Worm (Caenorhabditis elegans) whole organism, midembryonic: Measurements from ENCODE around the gene mup-4.

Experiments used
- T22C8.4 ChIP-seq: fragments of 200-800 bp; sonication (Bioruptor generic); IDR thresholded peaks from 2 replicates; pipeline ENCODE4 v1.3.6; 2022; ENCODE audit warnings: missing genetic modification characterization, missing compliant biosample characterization
- cog-1 ChIP-seq: sonication (generic microtip); optimal IDR thresholded peaks from 2 replicates; lab custom pipeline; 2016; ENCODE audit warnings: missing genetic modification characterization, missing compliant biosample characterization
- flt-1 ChIP-seq: fragments of 200-800 bp; sonication (Bioruptor generic); IDR thresholded peaks from 2 replicates; pipeline ENCODE4 v1.3.6; 2022; ENCODE audit warnings: missing genetic modification characterization, missing compliant biosample characterization
- klf-2 ChIP-seq: fragments of 200-800 bp; sonication (Bioruptor generic); conservative IDR thresholded peaks from 2 replicates; pipeline ENCODE4 v1.3.6; 2022; ENCODE audit warnings: missing genetic modification reagents, missing genetic modification characterization, missing compliant biosample characterization
- med-1 ChIP-seq: sonication (generic microtip); optimal IDR thresholded peaks from 2 replicates; lab custom pipeline; 2017; ENCODE audit warnings: missing genetic modification characterization, mild to moderate bottlenecking, missing compliant biosample characterization, antibody characterized with exemption, missing genetic modification reagents; ENCODE audit not compliant: insufficient read depth
- ref-1 ChIP-seq: fragments of 200-800 bp; sonication (Bioruptor generic); conservative IDR thresholded peaks from 2 replicates; pipeline ENCODE4 v1.3.6; 2022; ENCODE audit warnings: missing genetic modification reagents, missing genetic modification characterization, missing compliant biosample characterization
- tab-1 ChIP-seq: fragments of 200-800 bp; sonication (Bioruptor generic); IDR thresholded peaks from 2 replicates; pipeline ENCODE4 v1.3.6; 2022; ENCODE audit warnings: missing genetic modification characterization, missing compliant biosample characterization
- ztf-23 ChIP-seq: fragments of 200-800 bp; sonication (Bioruptor generic); IDR thresholded peaks from 2 replicates; pipeline ENCODE4 v1.3.6; 2022; ENCODE audit warnings: missing genetic modification reagents, missing genetic modification characterization, missing compliant biosample characterization
- ztf-29 ChIP-seq: fragments of 200-800 bp; sonication (Bioruptor generic); IDR thresholded peaks from 2 replicates; pipeline ENCODE4 v1.3.6; 2022; ENCODE audit warnings: missing genetic modification reagents, missing genetic modification characterization, missing compliant biosample characterization

ce11 chrIII:7518424-7518823, 29.5 kb upstream of the mup-4 start, which contains the start of gene clk-2:
- no peak for TF ChIP-seq med-1 (GFP tag; lab: Kevin White, UChicago)
- no peak for TF ChIP-seq cog-1 (tag; lab: Kevin White, UChicago)
- no peak for TF ChIP-seq T22C8.4
- no peak for TF ChIP-seq ref-1
- no peak for TF ChIP-seq flt-1 (GFP tag; lab: Robert Waterston, UW)
- TF ChIP-seq klf-2 (GFP tag; lab: Robert Waterston, UW): no peak
- no peak for TF ChIP-seq tab-1 (GFP tag; lab: Robert Waterston, UW)
- no peak for TF ChIP-seq ztf-29 (GFP tag; lab: Robert Waterston, UW)
- TF ChIP-seq ztf-23 (GFP tag; lab: Robert Waterston, UW): no peak
